Worm (Caenorhabditis elegans) whole organism, midembryonic: ENCODE data around the gene xbx-4.

Source experiments
- cog-1 ChIP-seq: sonication (generic microtip); optimal IDR thresholded peaks from 2 replicates; lab custom pipeline; 2016; ENCODE audit warnings: missing genetic modification characterization, missing compliant biosample characterization
- klf-2 ChIP-seq: fragments of 200-800 bp; sonication (Bioruptor generic); conservative IDR thresholded peaks from 2 replicates; pipeline ENCODE4 v1.3.6; 2022; ENCODE audit warnings: missing genetic modification reagents, missing genetic modification characterization, missing compliant biosample characterization
- med-1 ChIP-seq: sonication (generic microtip); optimal IDR thresholded peaks from 2 replicates; lab custom pipeline; 2017; ENCODE audit warnings: missing genetic modification characterization, mild to moderate bottlenecking, missing compliant biosample characterization, antibody characterized with exemption, missing genetic modification reagents; ENCODE audit not compliant: insufficient read depth
- ztf-23 ChIP-seq: fragments of 200-800 bp; sonication (Bioruptor generic); IDR thresholded peaks from 2 replicates; pipeline ENCODE4 v1.3.6; 2022; ENCODE audit warnings: missing genetic modification reagents, missing genetic modification characterization, missing compliant biosample characterization
- ztf-29 ChIP-seq: fragments of 200-800 bp; sonication (Bioruptor generic); IDR thresholded peaks from 2 replicates; pipeline ENCODE4 v1.3.6; 2022; ENCODE audit warnings: missing genetic modification reagents, missing genetic modification characterization, missing compliant biosample characterization

- TF ChIP-seq cog-1 (tag; lab: Kevin White, UChicago) (no peak), klf-2 (GFP tag; lab: Robert Waterston, UW) (no peak), ztf-23 (no peak), ztf-29 (GFP tag; lab: Robert Waterston, UW) (no peak), med-1 (GFP tag; lab: Kevin White, UChicago) (no peak)
Measured at ce11 chrIV:2128761-2129160, 14.3 kb downstream of the xbx-4 start, which contains the start of gene grl-20.
